Worm (Caenorhabditis elegans) whole organism, L4 larva: ENCODE data around the gene fbxl-2.

ENCODE experiments used
- F26F4.8 ChIP-seq: fragments of 200-800 bp; sonication (Bioruptor generic); conservative IDR thresholded peaks from 2 replicates; pipeline ENCODE4 v1.3.6; 2022; ENCODE audit warnings: missing genetic modification characterization, missing compliant biosample characterization
- F49E8.2 ChIP-seq: sonication (generic microtip); optimal IDR thresholded peaks from 2 replicates; lab custom pipeline; 2016; ENCODE audit warnings: missing compliant biosample characterization, mild to moderate bottlenecking, missing genetic modification characterization, borderline replicate concordance
- T20F7.1 ChIP-seq: fragments of 200-800 bp; sonication (Bioruptor generic); optimal IDR thresholded peaks from 2 replicates; lab custom pipeline; 2018; ENCODE audit warnings: mild to moderate bottlenecking, missing genetic modification characterization, missing compliant biosample characterization
- T26A8.4 ChIP-seq: fragments of 200-800 bp; sonication (Bioruptor generic); IDR thresholded peaks from 2 replicates; pipeline ENCODE4 v1.3.6; 2022; ENCODE audit warnings: missing genetic modification characterization, missing compliant biosample characterization
- Y105C5A.15 ChIP-seq: fragments of 200-800 bp; sonication (Bioruptor generic); IDR thresholded peaks from 2 replicates; pipeline ENCODE4 v1.3.6; 2022; ENCODE audit warnings: missing genetic modification characterization, missing compliant biosample characterization
- ZK546.5 ChIP-seq, 2 experiments: sonication (generic microtip); optimal IDR thresholded peaks; 2 replicates each; lab custom pipeline; 2017; ENCODE audit warnings: missing biosample characterization in 2 of 2, missing genetic modification characterization in 2 of 2
- aha-1 ChIP-seq: fragments of 150-350 bp; peaks from one replicate; lab custom pipeline; 2014; ENCODE audit warnings: missing biosample characterization, missing genetic modification characterization
- attf-4 ChIP-seq: sonication (generic microtip); optimal IDR thresholded peaks from 3 replicates; lab custom pipeline; 2017; ENCODE audit warnings: missing biosample characterization, missing genetic modification characterization
- ceh-20 ChIP-seq: fragments of 200-800 bp; sonication (Bioruptor generic); IDR thresholded peaks from 2 replicates; pipeline ENCODE4 v1.3.6; 2022; ENCODE audit warnings: missing genetic modification reagents, missing genetic modification characterization, missing compliant biosample characterization
- ceh-28 ChIP-seq: fragments of 150-350 bp; optimal IDR thresholded peaks from 2 replicates; lab custom pipeline; 2014; ENCODE audit warnings: missing biosample characterization, missing genetic modification reagents, missing genetic modification characterization
- ctbp-1 ChIP-seq: fragments of 200-800 bp; sonication (Bioruptor generic); IDR thresholded peaks from 2 replicates; pipeline ENCODE4 v1.3.6; 2022; ENCODE audit warnings: missing genetic modification reagents, missing genetic modification characterization, missing compliant biosample characterization
- daf-8 ChIP-seq: fragments of 200-800 bp; sonication (Bioruptor generic); IDR thresholded peaks from 2 replicates; pipeline ENCODE4 v1.3.6; 2022; ENCODE audit warnings: missing genetic modification characterization, missing compliant biosample characterization
- dmd-6 ChIP-seq: fragments of 200-800 bp; sonication (Bioruptor generic); IDR thresholded peaks from 2 replicates; pipeline ENCODE4 v1.3.6; 2022; ENCODE audit warnings: missing genetic modification reagents, missing genetic modification characterization, missing compliant biosample characterization
- dpl-1 ChIP-seq: fragments of 150-350 bp; optimal IDR thresholded peaks from 2 replicates; lab custom pipeline; 2014; ENCODE audit warnings: missing biosample characterization, missing genetic modification reagents, missing genetic modification characterization
- fkh-10 ChIP-seq: fragments of 150-350 bp; optimal IDR thresholded peaks from 2 replicates; lab custom pipeline; 2014; ENCODE audit warnings: missing biosample characterization, missing genetic modification reagents, missing genetic modification characterization
- hlh-11 ChIP-seq: fragments of 200-800 bp; sonication (Bioruptor generic); optimal IDR thresholded peaks from 2 replicates; lab custom pipeline; 2018; ENCODE audit warnings: mild to moderate bottlenecking, missing genetic modification characterization, missing compliant biosample characterization
- hlh-30 ChIP-seq: sonication (generic microtip); optimal IDR thresholded peaks from 2 replicates; lab custom pipeline; 2017; ENCODE audit warnings: antibody characterized with exemption, mild to moderate bottlenecking, missing genetic modification characterization, missing compliant biosample characterization; ENCODE audit not compliant: insufficient read depth
- hmg-1.1 ChIP-seq: fragments of 200-800 bp; sonication (Bioruptor generic); IDR thresholded peaks from 2 replicates; pipeline ENCODE4 v1.3.6; 2022; ENCODE audit warnings: missing genetic modification reagents, missing genetic modification characterization, missing compliant biosample characterization
- jun-1 ChIP-seq: fragments of 150-350 bp; optimal IDR thresholded peaks from 2 replicates; lab custom pipeline; 2014; ENCODE audit warnings: missing biosample characterization, missing genetic modification reagents, missing genetic modification characterization
- lin-1 ChIP-seq: fragments of 200-800 bp; sonication (Bioruptor generic); IDR thresholded peaks from 2 replicates; pipeline ENCODE4 v1.3.6; 2022; ENCODE audit warnings: missing genetic modification reagents, missing genetic modification characterization, missing compliant biosample characterization
- lin-15B ChIP-seq: fragments of 150-350 bp; sonication (generic microtip); optimal IDR thresholded peaks from 3 replicates; lab custom pipeline; 2014; ENCODE audit warnings: missing biosample characterization, missing genetic modification characterization
- lin-38 ChIP-seq: fragments of 200-800 bp; sonication (Bioruptor generic); IDR thresholded peaks from 2 replicates; pipeline ENCODE4 v1.3.6; 2022; ENCODE audit warnings: missing genetic modification reagents, missing genetic modification characterization, missing compliant biosample characterization
- lin-39 ChIP-seq: fragments of 150-350 bp; optimal IDR thresholded peaks from 2 replicates; lab custom pipeline; 2014; ENCODE audit warnings: missing biosample characterization, missing genetic modification reagents, missing genetic modification characterization
- lsy-2 ChIP-seq, 2 experiments: fragments of 150-350 bp in 1 of 2; sonication (generic microtip) in 1 of 2; optimal IDR thresholded peaks; 2 replicates each; lab custom pipeline; 2014 to 2017; ENCODE audit warnings: missing biosample characterization in 2 of 2, missing genetic modification characterization in 2 of 2
- mep-1 ChIP-seq: fragments of 150-350 bp; sonication (generic microtip); optimal IDR thresholded peaks from 3 replicates; lab custom pipeline; 2014; ENCODE audit warnings: missing biosample characterization, missing genetic modification characterization
- mxl-2 ChIP-seq: fragments of 200-800 bp; sonication (Bioruptor generic); conservative IDR thresholded peaks from 2 replicates; pipeline ENCODE4 v1.3.6; 2022; ENCODE audit warnings: missing genetic modification reagents, missing genetic modification characterization, missing compliant biosample characterization
- nhr-10 ChIP-seq: fragments of 150-350 bp; optimal IDR thresholded peaks from 2 replicates; lab custom pipeline; 2014; ENCODE audit warnings: missing biosample characterization, missing genetic modification characterization
- nhr-11 ChIP-seq: fragments of 150-350 bp; optimal IDR thresholded peaks from 2 replicates; lab custom pipeline; 2014; ENCODE audit warnings: missing biosample characterization, missing genetic modification characterization
- nhr-28 ChIP-seq: fragments of 150-350 bp; optimal IDR thresholded peaks from 2 replicates; lab custom pipeline; 2014; ENCODE audit warnings: missing biosample characterization, missing genetic modification characterization
- nhr-76 ChIP-seq: fragments of 150-350 bp; optimal IDR thresholded peaks from 2 replicates; lab custom pipeline; 2014; ENCODE audit warnings: missing biosample characterization, missing genetic modification characterization
- nhr-77 ChIP-seq: fragments of 150-350 bp; optimal IDR thresholded peaks from 2 replicates; lab custom pipeline; 2014; ENCODE audit warnings: missing biosample characterization, missing genetic modification characterization
- rbr-2 ChIP-seq: sonication (generic microtip); optimal IDR thresholded peaks from 2 replicates; lab custom pipeline; 2016; ENCODE audit warnings: missing genotype, missing genetic modification characterization, missing compliant biosample characterization
- saeg-2 ChIP-seq: fragments of 200-800 bp; sonication (Bioruptor generic); IDR thresholded peaks from 2 replicates; pipeline ENCODE4 v1.3.6; 2022; ENCODE audit warnings: missing genetic modification reagents, missing genetic modification characterization, missing compliant biosample characterization
- set-16 ChIP-seq: fragments of 200-800 bp; sonication (Bioruptor generic); IDR thresholded peaks from 2 replicates; pipeline ENCODE4 v1.3.6; 2022; ENCODE audit warnings: missing genetic modification reagents, missing genetic modification characterization, missing compliant biosample characterization
- spr-3 ChIP-seq: fragments of 200-800 bp; sonication (Bioruptor generic); optimal IDR thresholded peaks from 2 replicates; lab custom pipeline; 2018; ENCODE audit warnings: mild to moderate bottlenecking, missing genetic modification characterization, missing compliant biosample characterization
- tag-97 ChIP-seq: fragments of 200-800 bp; sonication (Bioruptor generic); IDR thresholded peaks from 2 replicates; pipeline ENCODE4 v1.3.6; 2022; ENCODE audit warnings: missing genetic modification characterization, missing compliant biosample characterization
- unc-62 ChIP-seq, 3 experiments: fragments of 150-350 bp in 1 of 3; sonication (generic microtip); optimal IDR thresholded peaks in 2 of 3; peaks in 1 of 3; 1 replicate in 1 of 3; 2 replicates in 2 of 3; lab custom pipeline; 2014 to 2017; ENCODE audit warnings: missing biosample characterization in 3 of 3, missing genetic modification characterization in 3 of 3, missing genetic modification reagents in 3 of 3, missing genotype in 1 of 3
- zag-1 ChIP-seq: fragments of 150-350 bp; optimal IDR thresholded peaks from 2 replicates; lab custom pipeline; 2014; ENCODE audit warnings: missing biosample characterization, missing genetic modification characterization
- zip-2 ChIP-seq: fragments of 150-350 bp; optimal IDR thresholded peaks from 2 replicates; lab custom pipeline; 2014; ENCODE audit warnings: missing biosample characterization, missing genetic modification characterization

fbxl-2 gene

ce11 chrIII:4721750-4722149 lies 35.3 kb upstream of the fbxl-2 start, which contains the start of gene acy-1 (continued):
- TF ChIP-seq dmd-6 (GFP tag; lab: Robert Waterston, UW) (peak; percentile 28; the same call in 1 of the 2 replicates), daf-8 (GFP tag; lab: Robert Waterston, UW) (no peak), ceh-28 (tag; lab: Kevin White, UChicago) (no peak), nhr-28 (tag; lab: Kevin White, UChicago) (no peak), jun-1 (tag; lab: Kevin White, UChicago) (no peak), spr-3 (no peak), F49E8.2 (tag; lab: Kevin White, UChicago) (no peak), nhr-77 (tag; lab: Kevin White, UChicago) (no peak), ZK546.5 (tag; optimal IDR thresholded peaks at IDR 0.05; lab: Kevin White, UChicago) (no peak), nhr-76 (tag; lab: Kevin White, UChicago) (no peak), dpl-1 (peak; percentile 58), saeg-2 (no peak), T26A8.4 (GFP tag; lab: Robert Waterston, UW) (no peak), tag-97 (GFP tag; lab: Robert Waterston, UW) (no peak), ctbp-1 (GFP tag; lab: Robert Waterston, UW) (peak; percentile 70), F26F4.8 (GFP tag; lab: Robert Waterston, UW) (no peak), attf-4 (tag; lab: Kevin White, UChicago) (no peak), zag-1 (tag; lab: Kevin White, UChicago) (no peak), lin-15B (tag; lab: Kevin White, UChicago) (no peak), set-16 (GFP tag; lab: Robert Waterston, UW) (peak; percentile 61), lin-39 (no peak), T20F7.1 (GFP tag; lab: Kevin White, UChicago) (no peak), hlh-11 (tag; lab: Kevin White, UChicago) (peak; percentile 60), lin-1 (no peak), fkh-10 (GFP tag; lab: Kevin White, UChicago) (peak; percentile 83), hlh-30 (no peak), nhr-10 (tag; lab: Kevin White, UChicago) (no peak), zip-2 (tag; lab: Kevin White, UChicago) (no peak), ceh-20 (GFP tag; lab: Robert Waterston, UW) (no peak), hmg-1.1 (GFP tag; lab: Robert Waterston, UW) (peak; percentile 79), Y105C5A.15 (GFP tag; lab: Robert Waterston, UW) (no peak)

DNA sequence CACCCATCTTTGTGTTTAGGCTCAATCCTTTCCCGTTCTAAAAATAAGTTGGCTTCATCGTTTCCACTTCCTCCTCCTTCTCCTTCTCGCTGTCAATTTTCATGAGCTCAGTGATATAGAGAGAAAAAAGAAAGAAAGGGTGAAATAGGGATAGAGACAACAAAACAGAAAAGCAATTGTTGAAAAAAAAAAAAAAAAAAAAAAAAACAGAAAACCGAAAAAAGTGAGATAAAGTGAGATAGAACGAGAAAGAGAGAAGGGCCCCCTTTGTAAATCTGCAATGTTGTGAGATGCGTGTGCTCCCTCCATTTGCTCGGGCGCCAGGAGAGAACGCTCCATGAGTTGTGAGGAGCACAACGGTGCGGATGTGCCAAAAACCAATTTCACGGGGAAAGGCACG lies 33.1 kb upstream of the fbxl-2 start:
- TF ChIP-seq rbr-2 (tag; lab: Kevin White, UChicago) (peak; percentile 21), mep-1 (peak; percentile 42), lsy-2 (tag; optimal IDR thresholded peaks at IDR 0.05; lab: Kevin White, UChicago) (peak in 1 of 2 experiments; percentile 34), ceh-20 (GFP tag; lab: Robert Waterston, UW) (peak; percentile 52; the same call in 1 of the 2 replicates), T26A8.4 (GFP tag; lab: Robert Waterston, UW) (no peak), aha-1 (tag; lab: Kevin White, UChicago) (peak; percentile 50), ctbp-1 (GFP tag; lab: Robert Waterston, UW) (peak; percentile 67; the same call in 1 of the 2 replicates), mxl-2 (GFP tag; lab: Robert Waterston, UW) (no peak), lin-38 (GFP tag; lab: Robert Waterston, UW) (no peak), unc-62 (GFP tag; optimal IDR thresholded peaks at IDR 0.05 in 1 of 2; lab: Kevin White, UChicago) (peak in 1 of 2 experiments; percentile 70), unc-62 (tag; optimal IDR thresholded peaks at IDR 0.05; lab: Kevin White, UChicago) (no peak), hmg-1.1 (GFP tag; lab: Robert Waterston, UW) (0 out of 2 replicates have a peak, but pooled peaks have one; percentile 16), fkh-10 (GFP tag; lab: Kevin White, UChicago) (peak; percentile 45), lin-1 (no peak), nhr-11 (tag; lab: Kevin White, UChicago) (peak; percentile 4)
- TF ChIP-seq, all 104 proteins: peak for 10
